Worm (Caenorhabditis elegans): ENCODE results near the gene jamp-1.

Gene jamp-1

ce11 chrV:6000368-6000802 lies 50.7 kb downstream of the jamp-1 start (continued):
- TF ChIP-seq C34F6.9 (tag; optimal IDR thresholded peaks at IDR 0.05) (peak; percentile 95), ama-1 (optimal IDR thresholded peaks at IDR 0.05) (no peak), crh-2 (tag; optimal IDR thresholded peaks at IDR 0.05) (peak; percentile 98), ztf-4 (tag; optimal IDR thresholded peaks at IDR 0.05) (peak; percentile 97), nhr-77 (tag; optimal IDR thresholded peaks at IDR 0.05) (peak; percentile 71), unc-62 (GFP tag; optimal IDR thresholded peaks at IDR 0.05) (peak; percentile 91), ZK546.5 (tag; optimal IDR thresholded peaks at IDR 0.05) (no peak), unc-39 (tag; optimal IDR thresholded peaks at IDR 0.05) (no peak), R02D3.7 (tag; optimal IDR thresholded peaks at IDR 0.05) (no peak), elt-1 (tag; optimal IDR thresholded peaks at IDR 0.05) (no peak), skn-1 (tag; optimal IDR thresholded peaks at IDR 0.05) (no peak), nhr-237 (tag; optimal IDR thresholded peaks at IDR 0.05) (no peak), ceh-16 (tag; optimal IDR thresholded peaks at IDR 0.05) (peak; percentile 80), sma-9 (GFP tag; optimal IDR thresholded peaks at IDR 0.05) (peak; percentile 99), sma-9 (tag; optimal IDR thresholded peaks at IDR 0.05) (no peak), nhr-23 (tag; optimal IDR thresholded peaks at IDR 0.05) (no peak)
